Worm (Caenorhabditis elegans) whole organism, early embryonic: ENCODE data around the gene fbxa-48.

Experiments
- ama-1 ChIP-seq: fragments of 150-350 bp; optimal IDR thresholded peaks from 2 replicates; lab custom pipeline; 2014
- ets-7 ChIP-seq: sonication (generic microtip); optimal IDR thresholded peaks from 2 replicates; lab custom pipeline; 2016; ENCODE audit warnings: missing genotype, missing genetic modification characterization, missing compliant biosample characterization
- hmg-4 ChIP-seq: fragments of 200-800 bp; sonication (Bioruptor generic); optimal IDR thresholded peaks from 2 replicates; lab custom pipeline; 2018; ENCODE audit warnings: mild to moderate bottlenecking, missing genetic modification characterization, missing compliant biosample characterization
- scrt-1 ChIP-seq: fragments of 200-800 bp; sonication (Bioruptor generic); IDR thresholded peaks from 2 replicates; pipeline ENCODE4 v1.3.6; 2022; ENCODE audit warnings: missing genetic modification characterization, missing compliant biosample characterization
- sea-1 ChIP-seq: fragments of 200-800 bp; sonication (Bioruptor generic); conservative IDR thresholded peaks from 2 replicates; pipeline ENCODE4 v1.3.6; 2022; ENCODE audit warnings: missing genetic modification characterization, missing compliant biosample characterization

ce11 chrIII:2294736-2295135, 22.8 kb upstream of the fbxa-48 start:
- TF ChIP-seq scrt-1, result no peak
- no peak for TF ChIP-seq ets-7 (tag; lab: Kevin White, UChicago)
- no peak for TF ChIP-seq ama-1 (lab: Kevin White, UChicago)
- TF ChIP-seq sea-1 (GFP tag; lab: Robert Waterston, UW), result no peak
- no peak for TF ChIP-seq hmg-4 (GFP tag; lab: Kevin White, UChicago)
